Worm (Caenorhabditis elegans) whole organism, L1 larva: ENCODE measurements around the gene osm-10.

ENCODE experiments used
- C16A3.4 ChIP-seq: fragments of 150-350 bp; optimal IDR thresholded peaks from 2 replicates; lab custom pipeline; 2014; ENCODE audit warnings: missing biosample characterization, missing genetic modification characterization
- F16B12.6 ChIP-seq: fragments of 150-350 bp; optimal IDR thresholded peaks from 2 replicates; lab custom pipeline; 2014; ENCODE audit warnings: missing biosample characterization, missing genetic modification characterization
- Y116A8C.19 ChIP-seq: sonication (generic microtip); optimal IDR thresholded peaks from 2 replicates; lab custom pipeline; 2016; ENCODE audit warnings: missing compliant biosample characterization, missing genetic modification characterization, borderline replicate concordance
- alr-1 ChIP-seq: fragments of 200-800 bp; sonication (Bioruptor generic); optimal IDR thresholded peaks from 2 replicates; lab custom pipeline; 2018; ENCODE audit warnings: borderline replicate concordance, mild to moderate bottlenecking, missing genetic modification characterization, missing compliant biosample characterization
- aly-2 ChIP-seq: fragments of 150-350 bp; optimal IDR thresholded peaks from 2 replicates; lab custom pipeline; 2014; ENCODE audit warnings: missing biosample characterization, missing genetic modification characterization
- ama-1 ChIP-seq: fragments of 150-350 bp; optimal IDR thresholded peaks from 2 replicates; lab custom pipeline; 2014
- ceh-63 ChIP-seq: fragments of 200-800 bp; sonication (Bioruptor generic); optimal IDR thresholded peaks from 2 replicates; lab custom pipeline; 2018; ENCODE audit warnings: mild to moderate bottlenecking, missing genetic modification characterization, missing compliant biosample characterization
- ceh-82 ChIP-seq, 3 experiments: fragments of 150-350 bp in 1 of 3; sonication (generic microtip) in 2 of 3; optimal IDR thresholded peaks; 2 replicates each; lab custom pipeline; 2014 to 2017; ENCODE audit warnings: missing biosample characterization in 3 of 3, missing genetic modification characterization in 3 of 3
- ceh-88 ChIP-seq: fragments of 200-800 bp; sonication (Bioruptor generic); IDR thresholded peaks from 2 replicates; pipeline ENCODE4 v1.3.6; 2022; ENCODE audit warnings: missing genetic modification characterization, missing compliant biosample characterization
- ceh-90 ChIP-seq: sonication (generic microtip); optimal IDR thresholded peaks from 2 replicates; lab custom pipeline; 2016; ENCODE audit warnings: missing genetic modification characterization, missing compliant biosample characterization
- dpl-1 ChIP-seq, 3 experiments: fragments of 150-350 bp in 2 of 3; sonication (generic microtip) in 1 of 3; optimal IDR thresholded peaks; 2 replicates each; lab custom pipeline; 2014 to 2017; ENCODE audit warnings: missing biosample characterization in 3 of 3, missing genetic modification characterization in 3 of 3, missing genetic modification reagents in 3 of 3
- efl-1 ChIP-seq, 4 experiments: fragments of 150-350 bp; optimal IDR thresholded peaks in 3 of 4; peaks in 1 of 4; 1 replicate in 1 of 4; 2 replicates in 3 of 4; lab custom pipeline; 2014; ENCODE audit warnings: missing biosample characterization in 2 of 4, missing genetic modification characterization in 2 of 4, missing genetic modification reagents in 2 of 4
- efl-3 ChIP-seq: fragments of 200-800 bp; sonication (Bioruptor generic); optimal IDR thresholded peaks from 2 replicates; lab custom pipeline; 2018; ENCODE audit warnings: mild to moderate bottlenecking, missing genetic modification characterization, missing compliant biosample characterization
- egl-13 ChIP-seq: sonication (generic microtip); optimal IDR thresholded peaks from 2 replicates; lab custom pipeline; 2016; ENCODE audit warnings: missing genotype, missing genetic modification reagents, missing genetic modification characterization, missing compliant biosample characterization
- egl-27 ChIP-seq, 2 experiments: fragments of 150-350 bp in 1 of 2; sonication (generic microtip); optimal IDR thresholded peaks; 3 replicates each; lab custom pipeline; 2017 to 2018; ENCODE audit warnings: missing biosample characterization in 2 of 2, missing genetic modification characterization in 2 of 2, missing genetic modification reagents in 2 of 2
- fkh-10 ChIP-seq: sonication (generic microtip); optimal IDR thresholded peaks from 2 replicates; lab custom pipeline; 2017; ENCODE audit warnings: missing biosample characterization, missing genetic modification reagents, missing genetic modification characterization
- fkh-4 ChIP-seq: sonication (generic microtip); optimal IDR thresholded peaks from 2 replicates; lab custom pipeline; 2016; ENCODE audit warnings: missing compliant biosample characterization, missing genetic modification characterization, borderline replicate concordance
- grh-1 ChIP-seq: fragments of 200-800 bp; sonication (Bioruptor generic); IDR thresholded peaks from 2 replicates; pipeline ENCODE4 v1.3.6; 2022; ENCODE audit warnings: missing genetic modification reagents, missing genetic modification characterization, missing compliant biosample characterization
- hlh-17 ChIP-seq: fragments of 200-800 bp; sonication (Bioruptor generic); optimal IDR thresholded peaks from 2 replicates; lab custom pipeline; 2018; ENCODE audit warnings: missing genetic modification characterization, mild to moderate bottlenecking, missing compliant biosample characterization, moderate library complexity, borderline replicate concordance
- hlh-4 ChIP-seq: sonication (generic microtip); optimal IDR thresholded peaks from 2 replicates; lab custom pipeline; 2016; ENCODE audit warnings: mild to moderate bottlenecking, missing genetic modification characterization, missing compliant biosample characterization
- isw-1 ChIP-seq: fragments of 200-800 bp; sonication (Bioruptor generic); IDR thresholded peaks from 2 replicates; pipeline ENCODE4 v1.3.6; 2022; ENCODE audit warnings: missing genetic modification characterization, missing compliant biosample characterization
- jun-1 ChIP-seq: fragments of 150-350 bp; optimal IDR thresholded peaks from 2 replicates; lab custom pipeline; 2014; ENCODE audit warnings: missing biosample characterization, missing genetic modification reagents, missing genetic modification characterization
- lin-13 ChIP-seq: fragments of 150-350 bp; optimal IDR thresholded peaks from 2 replicates; lab custom pipeline; 2014; ENCODE audit warnings: missing biosample characterization, missing genetic modification reagents, missing genetic modification characterization
- lin-14 ChIP-seq: fragments of 200-800 bp; sonication (Bioruptor generic); optimal IDR thresholded peaks from 2 replicates; lab custom pipeline; 2018; ENCODE audit warnings: mild to moderate bottlenecking, missing genetic modification characterization, moderate library complexity, missing compliant biosample characterization
- lin-15B ChIP-seq: fragments of 150-350 bp; sonication (generic microtip); optimal IDR thresholded peaks from 3 replicates; lab custom pipeline; 2014; ENCODE audit warnings: missing biosample characterization, missing genetic modification characterization
- lsy-2 ChIP-seq, 2 experiments: fragments of 150-350 bp; optimal IDR thresholded peaks; 2 replicates each; lab custom pipeline; 2014; ENCODE audit warnings: missing biosample characterization in 2 of 2, missing genetic modification characterization in 2 of 2
- mef-2 ChIP-seq: fragments of 150-350 bp; optimal IDR thresholded peaks from 2 replicates; lab custom pipeline; 2014; ENCODE audit warnings: missing biosample characterization, missing genetic modification characterization
- mep-1 ChIP-seq: fragments of 150-350 bp; optimal IDR thresholded peaks from 2 replicates; lab custom pipeline; 2014; ENCODE audit warnings: missing biosample characterization, missing genetic modification characterization
- nhr-11 ChIP-seq: fragments of 150-350 bp; optimal IDR thresholded peaks from 2 replicates; lab custom pipeline; 2014; ENCODE audit warnings: missing biosample characterization, missing genetic modification characterization
- nhr-19 ChIP-seq: fragments of 200-800 bp; sonication (Bioruptor generic); conservative IDR thresholded peaks from 2 replicates; pipeline ENCODE4 v1.3.6; 2022; ENCODE audit warnings: missing genetic modification characterization, missing compliant biosample characterization
- nhr-28 ChIP-seq: fragments of 150-350 bp; optimal IDR thresholded peaks from 2 replicates; lab custom pipeline; 2014; ENCODE audit warnings: missing biosample characterization, missing genetic modification characterization
- nhr-76 ChIP-seq: sonication (generic microtip); optimal IDR thresholded peaks from 2 replicates; lab custom pipeline; 2017; ENCODE audit warnings: missing biosample characterization, missing genetic modification characterization
- nhr-77 ChIP-seq: fragments of 150-350 bp; optimal IDR thresholded peaks from 2 replicates; lab custom pipeline; 2014; ENCODE audit warnings: missing biosample characterization, missing genetic modification characterization
- nhr-84 ChIP-seq: sonication (generic microtip); optimal IDR thresholded peaks from 2 replicates; lab custom pipeline; 2017; ENCODE audit warnings: missing biosample characterization, missing genetic modification characterization
- nhr-85 ChIP-seq: sonication (generic microtip); peaks from one replicate; lab custom pipeline; 2016; ENCODE audit warnings: missing genetic modification characterization, inconsistent platforms, missing compliant biosample characterization
- nhr-90 ChIP-seq: sonication (generic microtip); optimal IDR thresholded peaks from 2 replicates; lab custom pipeline; 2016; ENCODE audit warnings: mild to moderate bottlenecking, missing genetic modification characterization, missing compliant biosample characterization; ENCODE audit not compliant: poor library complexity
- pag-3 ChIP-seq: sonication (generic microtip); optimal IDR thresholded peaks from 2 replicates; lab custom pipeline; 2017; ENCODE audit warnings: missing genetic modification characterization, mild to moderate bottlenecking, missing compliant biosample characterization, antibody characterized with exemption, borderline replicate concordance; ENCODE audit not compliant: insufficient read depth
- pax-3 ChIP-seq: fragments of 200-800 bp; sonication (Bioruptor generic); optimal IDR thresholded peaks from 2 replicates; lab custom pipeline; 2018; ENCODE audit warnings: mild to moderate bottlenecking, missing genetic modification characterization, moderate library complexity, missing compliant biosample characterization
- rnt-1 ChIP-seq: sonication (generic microtip); optimal IDR thresholded peaks from 2 replicates; lab custom pipeline; 2016; ENCODE audit warnings: mild to moderate bottlenecking, missing genetic modification characterization, moderate library complexity, missing compliant biosample characterization
- snpc-4 ChIP-seq: fragments of 150-350 bp; optimal IDR thresholded peaks from 2 replicates; lab custom pipeline; 2014; ENCODE audit warnings: missing biosample characterization, missing genetic modification characterization
- sup-37 ChIP-seq: fragments of 200-800 bp; sonication (Bioruptor generic); optimal IDR thresholded peaks from 2 replicates; lab custom pipeline; 2018; ENCODE audit warnings: mild to moderate bottlenecking, missing genetic modification characterization, missing compliant biosample characterization
- tbx-2 ChIP-seq: sonication (generic microtip); optimal IDR thresholded peaks from 2 replicates; lab custom pipeline; 2016; ENCODE audit warnings: missing genetic modification characterization, missing compliant biosample characterization
- tlp-1 ChIP-seq: fragments of 150-350 bp; optimal IDR thresholded peaks from 2 replicates; lab custom pipeline; 2014; ENCODE audit warnings: missing biosample characterization, missing genetic modification characterization
- unc-130 ChIP-seq: fragments of 150-350 bp; optimal IDR thresholded peaks from 2 replicates; lab custom pipeline; 2017; ENCODE audit warnings: missing biosample characterization, missing genetic modification characterization, inconsistent platforms
- unc-86 ChIP-seq: sonication (generic microtip); optimal IDR thresholded peaks from 2 replicates; lab custom pipeline; 2016; ENCODE audit warnings: missing genetic modification characterization, missing compliant biosample characterization
- unc-98 ChIP-seq: fragments of 200-800 bp; sonication (Bioruptor generic); IDR thresholded peaks from 2 replicates; pipeline ENCODE4 v1.3.6; 2022; ENCODE audit warnings: missing genetic modification characterization, missing compliant biosample characterization
- vab-15 ChIP-seq: sonication (generic microtip); optimal IDR thresholded peaks from 2 replicates; lab custom pipeline; 2017; ENCODE audit warnings: missing genotype, mild to moderate bottlenecking, missing genetic modification characterization, missing compliant biosample characterization
- xbp-1 ChIP-seq: sonication (generic microtip); optimal IDR thresholded peaks from 2 replicates; lab custom pipeline; 2016; ENCODE audit warnings: missing genetic modification characterization, missing compliant biosample characterization
- zag-1 ChIP-seq: fragments of 150-350 bp; optimal IDR thresholded peaks from 2 replicates; lab custom pipeline; 2014; ENCODE audit warnings: missing biosample characterization, missing genetic modification characterization
- zip-4 ChIP-seq: fragments of 200-800 bp; sonication (Bioruptor generic); optimal IDR thresholded peaks from 2 replicates; lab custom pipeline; 2018; ENCODE audit warnings: mild to moderate bottlenecking, missing genetic modification characterization, moderate library complexity, missing compliant biosample characterization
- ztf-11 ChIP-seq, 2 experiments: sonication (generic microtip); optimal IDR thresholded peaks; 2 replicates each; lab custom pipeline; 2016 to 2017; ENCODE audit warnings: missing genetic modification characterization in 2 of 2, missing biosample characterization in 1 of 2, missing compliant biosample characterization in 1 of 2

The osm-10 gene

DNA sequence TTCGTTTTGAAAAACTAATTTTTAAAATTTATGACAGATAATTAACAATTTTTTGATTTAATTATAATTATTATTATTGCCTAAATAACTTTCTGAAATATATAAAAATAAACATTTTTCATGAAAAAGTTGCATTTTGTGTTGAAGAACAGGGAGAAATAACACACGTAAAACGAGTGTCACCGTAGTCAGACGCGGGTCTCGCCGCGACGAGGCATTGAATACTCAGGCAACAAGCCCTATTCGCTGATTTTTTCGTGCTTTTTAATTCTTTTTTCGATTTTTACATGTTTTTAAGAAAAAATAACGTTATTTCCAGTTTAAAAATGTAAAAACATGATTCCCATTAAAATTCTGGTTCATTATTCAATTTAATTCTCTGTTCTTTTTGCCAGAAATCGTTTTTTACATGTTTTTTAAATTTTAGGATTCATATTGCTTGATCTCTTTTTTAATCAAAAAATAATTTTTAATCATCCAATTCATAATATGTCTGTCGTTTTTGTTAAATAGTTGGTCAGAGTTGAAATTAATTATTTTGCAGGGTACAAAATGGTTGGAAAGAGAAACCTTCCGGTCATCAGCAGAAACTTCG is 35.1 kb upstream of the osm-10 start, which contains the start of gene rpl-6 (continued):
- peak; percentile 45 for TF ChIP-seq zip-4 (GFP tag; lab: Kevin White, UChicago)
- TF ChIP-seq dpl-1 (GFP tag; optimal IDR thresholded peaks at IDR 0.05; lab: Kevin White, UChicago): peak; percentile 81 to 86 (median 85)
- peak; percentile 57 for TF ChIP-seq snpc-4 (tag; lab: Kevin White, UChicago)
- TF ChIP-seq unc-98 (GFP tag; lab: Robert Waterston, UW): no peak
- peak; percentile 87 for TF ChIP-seq nhr-90 (tag; lab: Kevin White, UChicago)
- peak; percentile 91 for TF ChIP-seq nhr-19
- TF ChIP-seq mep-1 (tag; lab: Kevin White, UChicago): peak; percentile 91
- no peak for TF ChIP-seq hlh-17
- peak; percentile 69 for TF ChIP-seq egl-13 (tag; lab: Kevin White, UChicago)
- TF ChIP-seq isw-1 (GFP tag; lab: Robert Waterston, UW): peak; percentile 90
- TF ChIP-seq ztf-11 (tag; optimal IDR thresholded peaks at IDR 0.05; lab: Kevin White, UChicago): peak in 1 of 2 experiments; percentile 66
- TF ChIP-seq mef-2 (tag; lab: Kevin White, UChicago): no peak
- TF ChIP-seq ceh-90: peak; percentile 33
- TF ChIP-seq ceh-88 (GFP tag; lab: Robert Waterston, UW): peak; percentile 68
- TF ChIP-seq rnt-1 (tag; lab: Kevin White, UChicago): peak; percentile 91
- TF ChIP-seq nhr-28 (tag; lab: Kevin White, UChicago): no peak
- TF ChIP-seq sup-37 (GFP tag; lab: Kevin White, UChicago): no peak
- TF ChIP-seq lin-15B (tag; lab: Kevin White, UChicago): peak; percentile 85
- TF ChIP-seq pag-3: no peak
- no peak for TF ChIP-seq hlh-4
- no peak for TF ChIP-seq Y116A8C.19
- TF ChIP-seq fkh-4 (tag; lab: Kevin White, UChicago): no peak
- TF ChIP-seq aly-2 (tag; lab: Kevin White, UChicago): peak; percentile 22
- peak; percentile 55 for TF ChIP-seq ama-1
- TF ChIP-seq lsy-2 (tag; optimal IDR thresholded peaks at IDR 0.05; lab: Kevin White, UChicago): peak; percentile 99
- peak; percentile 46 for TF ChIP-seq F16B12.6 (tag; lab: Kevin White, UChicago)
- peak; percentile 88 for TF ChIP-seq nhr-11 (tag; lab: Kevin White, UChicago)
- peak; percentile 77 for TF ChIP-seq fkh-10 (GFP tag; lab: Kevin White, UChicago)
- TF ChIP-seq nhr-77 (tag; lab: Kevin White, UChicago): peak; percentile 83
- peak; percentile 81 for TF ChIP-seq jun-1 (tag; lab: Kevin White, UChicago)
- no peak for TF ChIP-seq nhr-84
- no peak for TF ChIP-seq vab-15 (tag; lab: Kevin White, UChicago)
- peak; percentile 83 for TF ChIP-seq lin-13 (GFP tag; lab: Kevin White, UChicago)
- peak; percentile 62 for TF ChIP-seq pax-3 (tag; lab: Kevin White, UChicago)
- TF ChIP-seq ceh-63 (GFP tag; lab: Kevin White, UChicago): no peak
- TF ChIP-seq C16A3.4 (tag; lab: Kevin White, UChicago): peak; percentile 97
- TF ChIP-seq efl-1 (optimal IDR thresholded peaks at IDR 0.05; lab: Kevin White, UChicago): peak; percentile 91 to 94
- peak; percentile 81 to 98 for TF ChIP-seq efl-1 (GFP tag; optimal IDR thresholded peaks at IDR 0.05 in 1 of 2; lab: Kevin White, UChicago)
- TF ChIP-seq grh-1 (GFP tag; lab: Robert Waterston, UW): peak; percentile 80
- peak; percentile 95 for TF ChIP-seq nhr-85 (tag; lab: Kevin White, UChicago)
- no peak for TF ChIP-seq efl-3 (GFP tag; lab: Kevin White, UChicago)
- peak; percentile 86 for TF ChIP-seq tbx-2 (tag; lab: Kevin White, UChicago)
- no peak for TF ChIP-seq nhr-76
- TF ChIP-seq unc-86 (tag; lab: Kevin White, UChicago): peak; percentile 79
- no peak for TF ChIP-seq zag-1 (tag; lab: Kevin White, UChicago)
- no peak for TF ChIP-seq tlp-1
- peak; percentile 63 to 87 for TF ChIP-seq egl-27 (tag; optimal IDR thresholded peaks at IDR 0.05; lab: Kevin White, UChicago)
- TF ChIP-seq lin-14 (GFP tag; lab: Kevin White, UChicago): peak; percentile 90
- peak; percentile 81 to 90 (median 86) for TF ChIP-seq ceh-82 (tag; optimal IDR thresholded peaks at IDR 0.05; lab: Kevin White, UChicago)
- peak; percentile 95 for TF ChIP-seq unc-130
- no peak for TF ChIP-seq alr-1 (tag; lab: Kevin White, UChicago)
- TF ChIP-seq xbp-1 (tag; lab: Kevin White, UChicago): peak; percentile 91
